Worm (Caenorhabditis elegans) whole organism, L4 larva: ENCODE results near the gene D2007.2.

Source experiments
- D1046.2 ChIP-seq: fragments of 200-800 bp; sonication (Bioruptor generic); IDR thresholded peaks from 2 replicates; pipeline ENCODE4 v1.3.6; 2022; ENCODE audit warnings: missing genetic modification characterization, missing compliant biosample characterization
- F10B5.3 ChIP-seq: sonication (generic microtip); optimal IDR thresholded peaks from 2 replicates; lab custom pipeline; 2016; ENCODE audit warnings: mild to moderate bottlenecking, missing genetic modification characterization, missing compliant biosample characterization
- F26F4.8 ChIP-seq: fragments of 200-800 bp; sonication (Bioruptor generic); conservative IDR thresholded peaks from 2 replicates; pipeline ENCODE4 v1.3.6; 2022; ENCODE audit warnings: missing genetic modification characterization, missing compliant biosample characterization
- F37D6.2 ChIP-seq: sonication (generic microtip); optimal IDR thresholded peaks from 2 replicates; lab custom pipeline; 2016; ENCODE audit warnings: mild to moderate bottlenecking, missing genetic modification characterization, missing compliant biosample characterization
- F44E2.7 ChIP-seq: fragments of 200-800 bp; sonication (Bioruptor generic); IDR thresholded peaks from 2 replicates; pipeline ENCODE4 v2.1.2; 2022; ENCODE audit warnings: missing genetic modification characterization, missing compliant biosample characterization
- F49E8.2 ChIP-seq: sonication (generic microtip); optimal IDR thresholded peaks from 2 replicates; lab custom pipeline; 2016; ENCODE audit warnings: missing compliant biosample characterization, mild to moderate bottlenecking, missing genetic modification characterization, borderline replicate concordance
- R02D3.7 ChIP-seq: fragments of 150-350 bp; sonication (generic microtip); optimal IDR thresholded peaks from 3 replicates; lab custom pipeline; 2014; ENCODE audit warnings: missing biosample characterization, missing genetic modification characterization
- T20F7.1 ChIP-seq: fragments of 200-800 bp; sonication (Bioruptor generic); optimal IDR thresholded peaks from 2 replicates; lab custom pipeline; 2018; ENCODE audit warnings: mild to moderate bottlenecking, missing genetic modification characterization, missing compliant biosample characterization
- Y5F2A.4 ChIP-seq: fragments of 200-800 bp; sonication (Bioruptor generic); optimal IDR thresholded peaks from 2 replicates; lab custom pipeline; 2018; ENCODE audit warnings: mild to moderate bottlenecking, missing genetic modification characterization, missing compliant biosample characterization
- Y75B8A.6 ChIP-seq: fragments of 200-800 bp; sonication (Bioruptor generic); IDR thresholded peaks from 2 replicates; pipeline ENCODE4 v1.3.6; 2022; ENCODE audit warnings: missing genetic modification reagents, missing genetic modification characterization, missing compliant biosample characterization
- ZK337.2 ChIP-seq: fragments of 200-800 bp; sonication (Bioruptor generic); IDR thresholded peaks from 2 replicates; pipeline ENCODE4 v1.3.6; 2022; ENCODE audit warnings: missing genetic modification reagents, missing genetic modification characterization, missing compliant biosample characterization
- aha-1 ChIP-seq: fragments of 150-350 bp; peaks from one replicate; lab custom pipeline; 2014; ENCODE audit warnings: missing biosample characterization, missing genetic modification characterization
- arid-1 ChIP-seq: fragments of 200-800 bp; sonication (Bioruptor generic); conservative IDR thresholded peaks from 2 replicates; pipeline ENCODE4 v1.3.6; 2022; ENCODE audit warnings: missing genetic modification reagents, missing genetic modification characterization, missing compliant biosample characterization
- attf-4 ChIP-seq: sonication (generic microtip); optimal IDR thresholded peaks from 3 replicates; lab custom pipeline; 2017; ENCODE audit warnings: missing biosample characterization, missing genetic modification characterization
- ceh-20 ChIP-seq: fragments of 200-800 bp; sonication (Bioruptor generic); IDR thresholded peaks from 2 replicates; pipeline ENCODE4 v1.3.6; 2022; ENCODE audit warnings: missing genetic modification reagents, missing genetic modification characterization, missing compliant biosample characterization
- ceh-28 ChIP-seq: fragments of 150-350 bp; optimal IDR thresholded peaks from 2 replicates; lab custom pipeline; 2014; ENCODE audit warnings: missing biosample characterization, missing genetic modification reagents, missing genetic modification characterization
- ceh-44 ChIP-seq: fragments of 200-800 bp; sonication (Bioruptor generic); IDR thresholded peaks from 2 replicates; pipeline ENCODE4 v1.3.6; 2022; ENCODE audit warnings: missing genetic modification reagents, missing genetic modification characterization, missing compliant biosample characterization
- ceh-82 ChIP-seq: sonication (generic microtip); optimal IDR thresholded peaks from 2 replicates; lab custom pipeline; 2017; ENCODE audit warnings: missing biosample characterization, missing genetic modification characterization
- ces-1 ChIP-seq: fragments of 150-350 bp; sonication (generic microtip); optimal IDR thresholded peaks from 4 replicates; lab custom pipeline; 2014; ENCODE audit warnings: missing biosample characterization, missing genetic modification reagents, missing genetic modification characterization
- daf-16 ChIP-seq, 3 experiments: sonication (generic microtip); optimal IDR thresholded peaks; 2 replicates each; lab custom pipeline; 2016 to 2017; ENCODE audit warnings: missing genetic modification characterization in 3 of 3, missing genetic modification reagents in 3 of 3, mild to moderate bottlenecking in 2 of 3, missing compliant biosample characterization in 2 of 3, missing biosample characterization in 1 of 3, moderate library complexity in 1 of 3
- daf-19 ChIP-seq: fragments of 200-800 bp; sonication (Bioruptor generic); conservative IDR thresholded peaks from 2 replicates; pipeline ENCODE4 v1.3.6; 2022; ENCODE audit warnings: missing genetic modification characterization, missing compliant biosample characterization
- dmd-6 ChIP-seq: fragments of 200-800 bp; sonication (Bioruptor generic); IDR thresholded peaks from 2 replicates; pipeline ENCODE4 v1.3.6; 2022; ENCODE audit warnings: missing genetic modification reagents, missing genetic modification characterization, missing compliant biosample characterization
- dpl-1 ChIP-seq: fragments of 150-350 bp; optimal IDR thresholded peaks from 2 replicates; lab custom pipeline; 2014; ENCODE audit warnings: missing biosample characterization, missing genetic modification reagents, missing genetic modification characterization
- fkh-10 ChIP-seq: fragments of 150-350 bp; optimal IDR thresholded peaks from 2 replicates; lab custom pipeline; 2014; ENCODE audit warnings: missing biosample characterization, missing genetic modification reagents, missing genetic modification characterization
- gei-8 ChIP-seq: fragments of 200-800 bp; sonication (Bioruptor generic); optimal IDR thresholded peaks from 2 replicates; lab custom pipeline; 2018; ENCODE audit warnings: mild to moderate bottlenecking, missing genetic modification characterization, missing compliant biosample characterization
- hlh-11 ChIP-seq: fragments of 200-800 bp; sonication (Bioruptor generic); optimal IDR thresholded peaks from 2 replicates; lab custom pipeline; 2018; ENCODE audit warnings: mild to moderate bottlenecking, missing genetic modification characterization, missing compliant biosample characterization
- hlh-30 ChIP-seq: sonication (generic microtip); optimal IDR thresholded peaks from 2 replicates; lab custom pipeline; 2017; ENCODE audit warnings: antibody characterized with exemption, mild to moderate bottlenecking, missing genetic modification characterization, missing compliant biosample characterization; ENCODE audit not compliant: insufficient read depth
- lim-7 ChIP-seq: fragments of 200-800 bp; sonication (Bioruptor generic); IDR thresholded peaks from 2 replicates; pipeline ENCODE4 v1.3.6; 2022; ENCODE audit warnings: missing genetic modification characterization, missing compliant biosample characterization
- lin-15B ChIP-seq: fragments of 150-350 bp; sonication (generic microtip); optimal IDR thresholded peaks from 3 replicates; lab custom pipeline; 2014; ENCODE audit warnings: missing biosample characterization, missing genetic modification characterization
- lir-3 ChIP-seq: sonication (generic microtip); optimal IDR thresholded peaks from 2 replicates; lab custom pipeline; 2016; ENCODE audit warnings: mild to moderate bottlenecking, missing genetic modification characterization, missing compliant biosample characterization
- mdl-1 ChIP-seq, 2 experiments: fragments of 150-350 bp in 1 of 2; sonication (generic microtip) in 1 of 2; optimal IDR thresholded peaks; 2 replicates each; lab custom pipeline; 2014 to 2017; ENCODE audit warnings: missing biosample characterization in 2 of 2, missing genetic modification characterization in 2 of 2
- mep-1 ChIP-seq: fragments of 150-350 bp; sonication (generic microtip); optimal IDR thresholded peaks from 3 replicates; lab custom pipeline; 2014; ENCODE audit warnings: missing biosample characterization, missing genetic modification characterization
- mes-2 ChIP-seq: sonication (generic microtip); optimal IDR thresholded peaks from 2 replicates; lab custom pipeline; 2016; ENCODE audit warnings: missing genotype, mild to moderate bottlenecking, missing genetic modification characterization, missing compliant biosample characterization; ENCODE audit not compliant: poor library complexity, severe bottlenecking
- nhr-11 ChIP-seq: fragments of 150-350 bp; optimal IDR thresholded peaks from 2 replicates; lab custom pipeline; 2014; ENCODE audit warnings: missing biosample characterization, missing genetic modification characterization
- nhr-237 ChIP-seq: sonication (generic microtip); optimal IDR thresholded peaks from 2 replicates; lab custom pipeline; 2017; ENCODE audit warnings: missing biosample characterization, missing genetic modification characterization
- nhr-28 ChIP-seq: fragments of 150-350 bp; optimal IDR thresholded peaks from 2 replicates; lab custom pipeline; 2014; ENCODE audit warnings: missing biosample characterization, missing genetic modification characterization
- nhr-41 ChIP-seq: fragments of 200-800 bp; sonication (Bioruptor generic); IDR thresholded peaks from 2 replicates; pipeline ENCODE4 v1.3.6; 2022; ENCODE audit warnings: missing genetic modification reagents, missing genetic modification characterization, missing compliant biosample characterization
- nhr-42 ChIP-seq: fragments of 200-800 bp; sonication (Bioruptor generic); IDR thresholded peaks from 2 replicates; pipeline ENCODE4 v1.3.6; 2022; ENCODE audit warnings: missing genetic modification characterization, missing compliant biosample characterization
- nhr-77 ChIP-seq: fragments of 150-350 bp; optimal IDR thresholded peaks from 2 replicates; lab custom pipeline; 2014; ENCODE audit warnings: missing biosample characterization, missing genetic modification characterization
- pqm-1 ChIP-seq: sonication (generic microtip); optimal IDR thresholded peaks from 2 replicates; lab custom pipeline; 2017; ENCODE audit warnings: missing biosample characterization, missing genetic modification characterization
- saeg-2 ChIP-seq: fragments of 200-800 bp; sonication (Bioruptor generic); IDR thresholded peaks from 2 replicates; pipeline ENCODE4 v1.3.6; 2022; ENCODE audit warnings: missing genetic modification reagents, missing genetic modification characterization, missing compliant biosample characterization
- sdz-12 ChIP-seq: fragments of 200-800 bp; sonication (Bioruptor generic); optimal IDR thresholded peaks from 2 replicates; lab custom pipeline; 2018; ENCODE audit warnings: mild to moderate bottlenecking, missing genetic modification characterization, missing compliant biosample characterization
- snpc-4 ChIP-seq: fragments of 150-350 bp; optimal IDR thresholded peaks from 2 replicates; lab custom pipeline; 2014; ENCODE audit warnings: missing biosample characterization, missing genetic modification characterization
- tra-1 ChIP-seq: fragments of 200-800 bp; sonication (Bioruptor generic); IDR thresholded peaks from 2 replicates; pipeline ENCODE4 v1.3.6; 2022; ENCODE audit warnings: missing genetic modification reagents, missing genetic modification characterization, missing compliant biosample characterization
- unc-62 ChIP-seq, 3 experiments: fragments of 150-350 bp in 1 of 3; sonication (generic microtip); optimal IDR thresholded peaks in 2 of 3; peaks in 1 of 3; 1 replicate in 1 of 3; 2 replicates in 2 of 3; lab custom pipeline; 2014 to 2017; ENCODE audit warnings: missing biosample characterization in 3 of 3, missing genetic modification characterization in 3 of 3, missing genetic modification reagents in 3 of 3, missing genotype in 1 of 3
- vab-7 ChIP-seq: fragments of 200-800 bp; sonication (Bioruptor generic); IDR thresholded peaks from 2 replicates; pipeline ENCODE4 v1.3.6; 2022; ENCODE audit warnings: missing genetic modification reagents, missing genetic modification characterization, missing compliant biosample characterization
- zfp-2 ChIP-seq: sonication (generic microtip); optimal IDR thresholded peaks from 2 replicates; lab custom pipeline; 2016; ENCODE audit warnings: mild to moderate bottlenecking, missing genetic modification characterization, missing compliant biosample characterization
- zip-11 ChIP-seq: fragments of 200-800 bp; sonication (Bioruptor generic); IDR thresholded peaks from 2 replicates; pipeline ENCODE4 v1.3.6; 2022; ENCODE audit warnings: missing genetic modification characterization, missing compliant biosample characterization
- zip-2 ChIP-seq: fragments of 150-350 bp; optimal IDR thresholded peaks from 2 replicates; lab custom pipeline; 2014; ENCODE audit warnings: missing biosample characterization, missing genetic modification characterization
- ztf-11 ChIP-seq: fragments of 150-350 bp; optimal IDR thresholded peaks from 2 replicates; lab custom pipeline; 2014; ENCODE audit warnings: missing biosample characterization, missing genetic modification characterization

The D2007.2 gene

ce11 chrIII:8163788-8164423, 15.1 kb downstream of the D2007.2 start, which contains the start of gene prp-8 (continued):
- TF ChIP-seq lin-15B (peak; percentile 29), daf-16 (GFP tag; optimal IDR thresholded peaks at IDR 0.05; lab: Kevin White, UChicago) (no peak), daf-16 (tag; optimal IDR thresholded peaks at IDR 0.05; lab: Kevin White, UChicago) (peak; percentile 74), zip-2 (tag; lab: Kevin White, UChicago) (no peak), nhr-77 (peak; percentile 69), F49E8.2 (no peak), arid-1 (GFP tag; lab: Robert Waterston, UW) (peak; percentile 74), ceh-28 (tag; lab: Kevin White, UChicago) (peak; percentile 77), saeg-2 (GFP tag; lab: Robert Waterston, UW) (no peak), pqm-1 (tag; lab: Kevin White, UChicago) (no peak), fkh-10 (GFP tag; lab: Kevin White, UChicago) (peak; percentile 74), daf-19 (no peak), unc-62 (GFP tag; optimal IDR thresholded peaks at IDR 0.05 in 1 of 2; lab: Kevin White, UChicago) (peak in 1 of 2 experiments; percentile 98), unc-62 (tag; optimal IDR thresholded peaks at IDR 0.05; lab: Kevin White, UChicago) (no peak), T20F7.1 (GFP tag; lab: Kevin White, UChicago) (peak; percentile 99), ceh-44 (GFP tag; lab: Robert Waterston, UW) (no peak), F37D6.2 (tag; lab: Kevin White, UChicago) (peak; percentile 62), sdz-12 (GFP tag; lab: Kevin White, UChicago) (no peak), mep-1 (tag; lab: Kevin White, UChicago) (peak; percentile 90), snpc-4 (tag; lab: Kevin White, UChicago) (no peak), ceh-82 (tag; lab: Kevin White, UChicago) (no peak), vab-7 (GFP tag; lab: Robert Waterston, UW) (peak; percentile 26; the same call in 1 of the 2 replicates), mes-2 (tag; lab: Kevin White, UChicago) (peak; percentile 95), Y75B8A.6 (GFP tag; lab: Robert Waterston, UW) (peak; percentile 58; the same call in 1 of the 2 replicates), ztf-11 (no peak), ZK337.2 (no peak), zip-11 (GFP tag; lab: Robert Waterston, UW) (no peak), nhr-237 (no peak), ces-1 (GFP tag; lab: Kevin White, UChicago) (no peak), lir-3 (tag; lab: Kevin White, UChicago) (no peak), R02D3.7 (tag; lab: Kevin White, UChicago) (no peak), aha-1 (tag; lab: Kevin White, UChicago) (peak; percentile 99), nhr-11 (peak; percentile 68), Y5F2A.4 (GFP tag; lab: Kevin White, UChicago) (no peak), F26F4.8 (no peak), zfp-2 (tag; lab: Kevin White, UChicago) (peak; percentile 75), lim-7 (GFP tag; lab: Robert Waterston, UW) (no peak), gei-8 (GFP tag; lab: Kevin White, UChicago) (no peak), dpl-1 (GFP tag; lab: Kevin White, UChicago) (peak; percentile 91), hlh-30 (peak; percentile 91), nhr-42 (GFP tag; lab: Robert Waterston, UW) (0 out of 2 replicates have a peak, but pooled peaks have one; percentile 26), F44E2.7 (GFP tag; lab: Robert Waterston, UW) (no peak), nhr-41 (GFP tag; lab: Robert Waterston, UW) (no peak), hlh-11 (peak; percentile 83), ceh-20 (GFP tag; lab: Robert Waterston, UW) (peak; percentile 68; the same call in 1 of the 2 replicates), nhr-28 (tag; lab: Kevin White, UChicago) (peak; percentile 51), attf-4 (no peak), D1046.2 (GFP tag; lab: Robert Waterston, UW) (no peak), tra-1 (GFP tag; lab: Robert Waterston, UW) (0 out of 2 replicates have a peak, but pooled peaks have one; percentile 43), F10B5.3 (tag; lab: Kevin White, UChicago) (no peak), mdl-1 (tag; optimal IDR thresholded peaks at IDR 0.05; lab: Kevin White, UChicago) (no peak), dmd-6 (GFP tag; lab: Robert Waterston, UW) (peak; percentile 68)
